Worm (Caenorhabditis elegans) whole organism, midembryonic: ENCODE results near the gene fbxc-49.
"Not testable (repeated sequence)": the region's sequence is repeated elsewhere in the genome, so short reads cannot be mapped to it uniquely, and the experiment has no call there.

Experiments
- T22C8.4 ChIP-seq: fragments of 200-800 bp; sonication (Bioruptor generic); IDR thresholded peaks from 2 replicates; pipeline ENCODE4 v1.3.6; 2022; ENCODE audit warnings: missing genetic modification characterization, missing compliant biosample characterization
- cog-1 ChIP-seq: sonication (generic microtip); optimal IDR thresholded peaks from 2 replicates; lab custom pipeline; 2016; ENCODE audit warnings: missing genetic modification characterization, missing compliant biosample characterization
- flt-1 ChIP-seq: fragments of 200-800 bp; sonication (Bioruptor generic); IDR thresholded peaks from 2 replicates; pipeline ENCODE4 v1.3.6; 2022; ENCODE audit warnings: missing genetic modification characterization, missing compliant biosample characterization
- klf-2 ChIP-seq: fragments of 200-800 bp; sonication (Bioruptor generic); conservative IDR thresholded peaks from 2 replicates; pipeline ENCODE4 v1.3.6; 2022; ENCODE audit warnings: missing genetic modification reagents, missing genetic modification characterization, missing compliant biosample characterization
- med-1 ChIP-seq: sonication (generic microtip); optimal IDR thresholded peaks from 2 replicates; lab custom pipeline; 2017; ENCODE audit warnings: missing genetic modification characterization, mild to moderate bottlenecking, missing compliant biosample characterization, antibody characterized with exemption, missing genetic modification reagents; ENCODE audit not compliant: insufficient read depth
- ref-1 ChIP-seq: fragments of 200-800 bp; sonication (Bioruptor generic); conservative IDR thresholded peaks from 2 replicates; pipeline ENCODE4 v1.3.6; 2022; ENCODE audit warnings: missing genetic modification reagents, missing genetic modification characterization, missing compliant biosample characterization
- tab-1 ChIP-seq: fragments of 200-800 bp; sonication (Bioruptor generic); IDR thresholded peaks from 2 replicates; pipeline ENCODE4 v1.3.6; 2022; ENCODE audit warnings: missing genetic modification characterization, missing compliant biosample characterization
- ztf-23 ChIP-seq: fragments of 200-800 bp; sonication (Bioruptor generic); IDR thresholded peaks from 2 replicates; pipeline ENCODE4 v1.3.6; 2022; ENCODE audit warnings: missing genetic modification reagents, missing genetic modification characterization, missing compliant biosample characterization
- ztf-29 ChIP-seq: fragments of 200-800 bp; sonication (Bioruptor generic); IDR thresholded peaks from 2 replicates; pipeline ENCODE4 v1.3.6; 2022; ENCODE audit warnings: missing genetic modification reagents, missing genetic modification characterization, missing compliant biosample characterization

Gene fbxc-49

DNA sequence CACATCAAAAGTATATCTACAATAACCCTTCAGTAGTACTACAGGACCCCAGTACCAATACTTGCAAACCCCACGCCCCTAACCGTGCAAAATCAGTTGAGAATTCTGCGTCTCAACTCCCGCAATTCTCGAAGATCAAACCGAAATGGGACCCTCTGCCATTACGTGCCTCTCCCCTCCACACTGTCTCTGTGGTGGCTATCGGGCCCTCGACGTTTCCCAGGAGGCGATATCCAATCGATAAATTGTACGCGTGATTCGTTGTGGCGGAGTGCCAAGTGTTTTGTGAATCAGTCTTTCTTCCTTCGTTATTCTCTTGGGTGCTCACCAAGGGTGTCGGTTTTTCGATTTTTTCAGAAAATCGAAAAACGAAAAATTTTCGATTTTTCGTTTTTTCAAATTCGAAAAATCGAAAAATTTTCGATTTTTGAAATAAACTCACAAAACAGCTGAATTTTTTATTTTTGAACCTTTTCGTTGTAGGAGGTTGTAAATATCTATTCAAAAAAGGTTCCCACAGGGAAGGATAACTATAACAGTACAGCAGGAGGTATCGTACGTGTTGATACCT lies 16.4 kb upstream of the fbxc-49 start, which contains the start of gene F07E5.12:
TSS of gene F07E5.12 (plus strand) at position 521 of the 571 bp plus-strand sequence.
- TF ChIP-seq ztf-29 (GFP tag; lab: Robert Waterston, UW); cog-1 (tag; lab: Kevin White, UChicago); med-1 (GFP tag; lab: Kevin White, UChicago): not testable (repeated sequence)

ce11 chrII:2071429-2071828 lies 12.5 kb upstream of the fbxc-49 start, which contains the start of gene F07E5.7:
Gene F07E5.7, minus strand, starts transcription at chrII:2071529.
- TF ChIP-seq ref-1 (GFP tag; lab: Robert Waterston, UW) (no peak), med-1 (GFP tag; lab: Kevin White, UChicago) (no peak), T22C8.4 (GFP tag; lab: Robert Waterston, UW) (no peak)

- no peak for TF ChIP-seq ztf-23
- TF ChIP-seq med-1 (GFP tag; lab: Kevin White, UChicago), result no peak
- no peak for TF ChIP-seq T22C8.4 (GFP tag; lab: Robert Waterston, UW)
- no peak for TF ChIP-seq flt-1 (GFP tag; lab: Robert Waterston, UW)
- TF ChIP-seq ref-1 (GFP tag; lab: Robert Waterston, UW), result no peak
- TF ChIP-seq klf-2 (GFP tag; lab: Robert Waterston, UW), result no peak
- TF ChIP-seq tab-1 (GFP tag; lab: Robert Waterston, UW), result no peak
- no peak for TF ChIP-seq ztf-29 (GFP tag; lab: Robert Waterston, UW)
- TF ChIP-seq cog-1 (tag; lab: Kevin White, UChicago), result no peak
Measured at ce11 chrII:2075513-2075912, 8.4 kb upstream of the fbxc-49 start, which contains the start of gene F07E5.8. Gene F07E5.8, minus strand, starts transcription at chrII:2075613.

ce11 chrII:2076467-2076866 lies 7.5 kb upstream of the fbxc-49 start:
- TF ChIP-seq med-1 (GFP tag; lab: Kevin White, UChicago) (no peak), ztf-23 (no peak), tab-1 (GFP tag; lab: Robert Waterston, UW) (no peak), T22C8.4 (GFP tag; lab: Robert Waterston, UW) (no peak), klf-2 (GFP tag; lab: Robert Waterston, UW) (no peak), ztf-29 (GFP tag; lab: Robert Waterston, UW) (no peak), flt-1 (GFP tag; lab: Robert Waterston, UW) (no peak), cog-1 (tag; lab: Kevin White, UChicago) (no peak), ref-1 (GFP tag; lab: Robert Waterston, UW) (no peak)

- TF ChIP-seq med-1 (GFP tag; lab: Kevin White, UChicago), result no peak
- no peak for TF ChIP-seq T22C8.4 (GFP tag; lab: Robert Waterston, UW)
- no peak for TF ChIP-seq ztf-29 (GFP tag; lab: Robert Waterston, UW)
- TF ChIP-seq tab-1 (GFP tag; lab: Robert Waterston, UW), result no peak
- no peak for TF ChIP-seq ref-1 (GFP tag; lab: Robert Waterston, UW)
Measured at ce11 chrII:2080425-2080824, 3.5 kb upstream of the fbxc-49 start, which contains the start of gene F07E5.9. Gene F07E5.9, minus strand, starts transcription at chrII:2080525.

- no peak for TF ChIP-seq tab-1 (GFP tag; lab: Robert Waterston, UW)
- no peak for TF ChIP-seq flt-1 (GFP tag; lab: Robert Waterston, UW)
Measured at ce11 chrII:2081257-2081656, 2.7 kb upstream of the fbxc-49 start, which contains the start of gene T16A1.4. Gene T16A1.4, plus strand, starts transcription at chrII:2081557.

DNA sequence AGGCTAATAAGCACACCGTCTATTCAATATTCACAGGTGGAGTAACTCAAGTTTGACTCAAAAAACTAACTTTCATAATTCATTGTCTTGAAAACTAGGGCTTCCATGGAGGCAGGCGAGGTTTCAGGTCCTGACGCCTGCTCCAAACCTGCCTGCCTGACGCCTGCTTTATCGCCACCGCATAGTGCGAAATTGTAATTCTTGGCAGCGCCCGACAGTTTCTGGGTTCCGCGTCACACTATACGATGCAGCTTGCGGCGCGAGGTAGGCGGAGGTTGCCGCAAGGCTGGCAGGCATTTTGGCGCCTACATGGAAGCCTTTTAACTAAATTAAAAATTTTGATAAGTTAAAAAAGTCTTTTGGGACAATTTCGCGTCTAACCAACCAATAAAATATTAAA lies 3.3 kb downstream of the fbxc-49 start:
- no peak for TF ChIP-seq flt-1 (GFP tag; lab: Robert Waterston, UW)
- no peak for TF ChIP-seq med-1 (GFP tag; lab: Kevin White, UChicago)
- TF ChIP-seq cog-1 (tag; lab: Kevin White, UChicago), result no peak
- no peak for TF ChIP-seq ztf-23
- TF ChIP-seq klf-2 (GFP tag; lab: Robert Waterston, UW), result no peak
- no peak for TF ChIP-seq ref-1 (GFP tag; lab: Robert Waterston, UW)
- TF ChIP-seq tab-1 (GFP tag; lab: Robert Waterston, UW), result no peak
- TF ChIP-seq ztf-29 (GFP tag; lab: Robert Waterston, UW), result no peak

- TF ChIP-seq ref-1 (GFP tag; lab: Robert Waterston, UW) (no peak), flt-1 (GFP tag; lab: Robert Waterston, UW) (no peak), ztf-29 (GFP tag; lab: Robert Waterston, UW) (no peak), tab-1 (GFP tag; lab: Robert Waterston, UW) (no peak), klf-2 (GFP tag; lab: Robert Waterston, UW) (no peak), med-1 (GFP tag; lab: Kevin White, UChicago) (no peak), ztf-23 (no peak), T22C8.4 (GFP tag; lab: Robert Waterston, UW) (no peak), cog-1 (tag; lab: Kevin White, UChicago) (no peak)
Measured at ce11 chrII:2090605-2091004, 6.7 kb downstream of the fbxc-49 start, which contains the start of gene trpl-5. Gene trpl-5, minus strand, starts transcription at chrII:2090636.

ce11 chrII:2091972-2092371 lies 8.0 kb downstream of the fbxc-49 start, which contains the start of gene T16A1.10:
Gene T16A1.10, minus strand, starts transcription at chrII:2092094.
- no peak for TF ChIP-seq ztf-29 (GFP tag; lab: Robert Waterston, UW)
- no peak for TF ChIP-seq ref-1 (GFP tag; lab: Robert Waterston, UW)
- TF ChIP-seq flt-1 (GFP tag; lab: Robert Waterston, UW), result peak; percentile 50; the same call in 1 of the 2 replicates
- TF ChIP-seq cog-1 (tag; lab: Kevin White, UChicago), result no peak
- no peak for TF ChIP-seq T22C8.4 (GFP tag; lab: Robert Waterston, UW)
- no peak for TF ChIP-seq ztf-23
